In genomic region chrX:2814097-2814720, ce11 we compare ENCODE assay signal across 1 worm cellular context.
TF ChIP-seq lines count a peak whose summit lies in the region.

Gene C14A11.6, minus strand, starts transcription at chrX:2814147.

TF ChIP-seq in whole organism, L2 larva, 48 proteins besides CTCF, POLR2A, EP300 and RAD21 (continued from another document):
- TF ChIP-seq sma-3 (GFP tag; optimal IDR thresholded peaks at IDR 0.05; lab: Kevin White, UChicago) (no peak), peb-1 (tag; optimal IDR thresholded peaks at IDR 0.05; lab: Kevin White, UChicago) (no peak), unc-39 (tag; optimal IDR thresholded peaks at IDR 0.05; lab: Kevin White, UChicago) (no peak), ZK546.5 (tag; optimal IDR thresholded peaks at IDR 0.05; lab: Kevin White, UChicago) (no peak), ztf-1 (GFP tag; conservative IDR thresholded peaks at IDR 0.05; lab: Robert Waterston, UW) (no peak), nhr-21 (tag; optimal IDR thresholded peaks at IDR 0.05; lab: Kevin White, UChicago) (no peak), sma-9 (GFP tag; optimal IDR thresholded peaks at IDR 0.05; lab: Kevin White, UChicago) (no peak), sma-9 (tag; optimal IDR thresholded peaks at IDR 0.05; lab: Kevin White, UChicago) (no peak), egl-27 (tag; optimal IDR thresholded peaks at IDR 0.05; lab: Kevin White, UChicago) (no peak), ceh-82 (tag; optimal IDR thresholded peaks at IDR 0.05; lab: Kevin White, UChicago) (no peak), lsy-2 (tag; optimal IDR thresholded peaks at IDR 0.05; lab: Kevin White, UChicago) (peak in 1 of 2 experiments; percentile 13), R02D3.7 (tag; optimal IDR thresholded peaks at IDR 0.05; lab: Kevin White, UChicago) (no peak), nhr-6 (tag; optimal IDR thresholded peaks at IDR 0.05; lab: Kevin White, UChicago) (no peak)
